Worm (Caenorhabditis elegans): ENCODE results near the gene F16B4.6.

Gene F16B4.6

ce11 chrV:1631717-1632116 lies 44.7 kb downstream of the F16B4.6 start, which contains the start of gene irld-17:
Gene irld-17, plus strand, starts transcription at chrV:1632017.
- TF ChIP-seq ztf-4 (tag; optimal IDR thresholded peaks at IDR 0.05), result no peak
- TF ChIP-seq fkh-2 (tag; optimal IDR thresholded peaks at IDR 0.05), result no peak
- no peak for TF ChIP-seq nhr-76 (tag; optimal IDR thresholded peaks at IDR 0.05)
- no peak for TF ChIP-seq nhr-12 (tag; optimal IDR thresholded peaks at IDR 0.05)
- no peak for TF ChIP-seq ceh-9 (tag; optimal IDR thresholded peaks at IDR 0.05)
- no peak for TF ChIP-seq nhr-11 (tag; optimal IDR thresholded peaks at IDR 0.05)
- no peak for TF ChIP-seq elt-2 (tag; optimal IDR thresholded peaks at IDR 0.05)
- no peak for TF ChIP-seq tbx-2 (tag; optimal IDR thresholded peaks at IDR 0.05)
- no peak for TF ChIP-seq nhr-25 (tag; optimal IDR thresholded peaks at IDR 0.05)
- TF ChIP-seq fos-1 (tag; optimal IDR thresholded peaks at IDR 0.05), result no peak
- TF ChIP-seq jun-1 (tag; optimal IDR thresholded peaks at IDR 0.05), result no peak

ce11 chrV:1635859-1636258 lies 48.9 kb downstream of the F16B4.6 start, which contains the start of gene str-222:
Gene str-222, plus strand, starts transcription at chrV:1636159.
- no peak for TF ChIP-seq elt-2 (tag; optimal IDR thresholded peaks at IDR 0.05)
- no peak for TF ChIP-seq hmg-11 (tag; optimal IDR thresholded peaks at IDR 0.05)
- TF ChIP-seq ceh-16 (tag; optimal IDR thresholded peaks at IDR 0.05), result no peak
- no peak for TF ChIP-seq daf-12 (tag; optimal IDR thresholded peaks at IDR 0.05)
- no peak for TF ChIP-seq aly-2 (tag; optimal IDR thresholded peaks at IDR 0.05)
- no peak for TF ChIP-seq nhr-43 (tag; optimal IDR thresholded peaks at IDR 0.05; ENCODE audit: poor library complexity, severe bottlenecking)
- no peak for TF ChIP-seq eor-1 (tag; optimal IDR thresholded peaks at IDR 0.05)
- TF ChIP-seq fkh-2 (tag; optimal IDR thresholded peaks at IDR 0.05), result no peak
- no peak for TF ChIP-seq ceh-82 (tag; optimal IDR thresholded peaks at IDR 0.05)
- no peak for TF ChIP-seq nhr-76 (tag; optimal IDR thresholded peaks at IDR 0.05)
- TF ChIP-seq snpc-4 (tag; optimal IDR thresholded peaks at IDR 0.05), result no peak
- no peak for TF ChIP-seq nfya-1 (tag; optimal IDR thresholded peaks at IDR 0.05; ENCODE audit: insufficient read depth)
- no peak for TF ChIP-seq elt-3 (tag; optimal IDR thresholded peaks at IDR 0.05)
- TF ChIP-seq nhr-11 (tag; optimal IDR thresholded peaks at IDR 0.05), result no peak
- no peak for TF ChIP-seq ama-1 (optimal IDR thresholded peaks at IDR 0.05)
- TF ChIP-seq sea-2 (GFP tag; optimal IDR thresholded peaks at IDR 0.05), result no peak

Measured in whole organism, L3 larva.